Fruit fly (Drosophila melanogaster) whole organism, embryonic: Measurements from ENCODE around the gene CG42759.

Experiments
- Antp ChIP-seq: fragments of 200-800 bp; sonication (Bioruptor generic); optimal IDR thresholded peaks from 3 replicates; lab custom pipeline; 2016; ENCODE audit warnings: missing biosample characterization, missing genetic modification characterization
- Asciz ChIP-seq: fragments of 200-800 bp; sonication (Bioruptor generic); optimal IDR thresholded peaks from 2 replicates; lab custom pipeline; 2017; ENCODE audit warnings: missing biosample characterization, mild to moderate bottlenecking, missing genetic modification characterization, missing genetic modification reagents
- BtbVII ChIP-seq: fragments of 200-800 bp; sonication (Bioruptor generic); optimal IDR thresholded peaks from 3 replicates; lab custom pipeline; 2017; ENCODE audit warnings: missing biosample characterization, mild to moderate bottlenecking, missing genetic modification characterization
- Bteb2 ChIP-seq: fragments of 200-800 bp; sonication (Bioruptor generic); optimal IDR thresholded peaks from 2 replicates; lab custom pipeline; 2016; ENCODE audit warnings: missing biosample characterization, missing genetic modification characterization
- C15 ChIP-seq: fragments of 200-800 bp; sonication (Bioruptor generic); IDR thresholded peaks from 3 replicates; pipeline ENCODE4 v1.3.6; 2022; ENCODE audit warnings: missing biosample characterization, missing genetic modification characterization
- CG12744 ChIP-seq: fragments of 200-800 bp; sonication (Bioruptor generic); optimal IDR thresholded peaks from 2 replicates; lab custom pipeline; 2016; ENCODE audit warnings: missing biosample characterization, missing genetic modification characterization
- CG18262 ChIP-seq: fragments of 200-800 bp; optimal IDR thresholded peaks from 3 replicates; lab custom pipeline; 2019; ENCODE audit warnings: missing biosample characterization, mild to moderate bottlenecking, missing genetic modification characterization, moderate library complexity
- CG18599 ChIP-seq: fragments of 200-800 bp; sonication (Bioruptor generic); optimal IDR thresholded peaks from 3 replicates; lab custom pipeline; 2017; ENCODE audit warnings: missing biosample characterization, missing genetic modification characterization, mild to moderate bottlenecking, moderate library complexity, missing genetic modification reagents
- CG18764 ChIP-seq: fragments of 200-800 bp; sonication (Bioruptor generic); optimal IDR thresholded peaks from 3 replicates; lab custom pipeline; 2016; ENCODE audit warnings: missing biosample characterization, missing genetic modification characterization
- CG2712 ChIP-seq: fragments of 200-800 bp; optimal IDR thresholded peaks from 3 replicates; lab custom pipeline; 2019; ENCODE audit warnings: missing biosample characterization, mild to moderate bottlenecking, missing genetic modification characterization, moderate library complexity
- CG31441 ChIP-seq: fragments of 200-800 bp; sonication (Bioruptor generic); IDR thresholded peaks from 2 replicates; pipeline ENCODE4 v1.3.6; 2022; ENCODE audit warnings: missing biosample characterization, missing genetic modification characterization
- CG3281 ChIP-seq: fragments of 200-800 bp; sonication (Bioruptor generic); optimal IDR thresholded peaks from 3 replicates; lab custom pipeline; 2017; ENCODE audit warnings: missing biosample characterization, mild to moderate bottlenecking, missing genetic modification characterization
- CG34376 ChIP-seq: fragments of 200-800 bp; sonication (Bioruptor generic); optimal IDR thresholded peaks from 2 replicates; lab custom pipeline; 2018; ENCODE audit warnings: missing biosample characterization, mild to moderate bottlenecking, missing genetic modification characterization
- CG4617 ChIP-seq: fragments of 200-800 bp; sonication (Bioruptor generic); optimal IDR thresholded peaks from 3 replicates; lab custom pipeline; 2016; ENCODE audit warnings: missing biosample characterization, missing genetic modification characterization, borderline replicate concordance
- CG5180 ChIP-seq: fragments of 200-800 bp; sonication (Bioruptor generic); optimal IDR thresholded peaks from 3 replicates; lab custom pipeline; 2017; ENCODE audit warnings: missing biosample characterization, missing genetic modification characterization, mild to moderate bottlenecking, moderate library complexity, missing genetic modification reagents
- CG6689 ChIP-seq: fragments of 200-800 bp; sonication (Bioruptor generic); IDR thresholded peaks from 2 replicates; pipeline ENCODE4 v1.3.6; 2022; ENCODE audit warnings: missing biosample characterization, missing genetic modification characterization
- CG6813 ChIP-seq: fragments of 200-800 bp; sonication (Bioruptor generic); optimal IDR thresholded peaks from 2 replicates; lab custom pipeline; 2017; ENCODE audit warnings: missing biosample characterization, missing genetic modification characterization, mild to moderate bottlenecking, moderate library complexity, missing genetic modification reagents
- CG7928 ChIP-seq: fragments of 200-800 bp; sonication (Bioruptor generic); optimal IDR thresholded peaks from 2 replicates; lab custom pipeline; 2017; ENCODE audit warnings: missing biosample characterization, mild to moderate bottlenecking, missing genetic modification characterization
- Dbx ChIP-seq: fragments of 200-800 bp; sonication (Bioruptor generic); IDR thresholded peaks from 3 replicates; pipeline ENCODE4 v1.3.6; 2022; ENCODE audit warnings: missing biosample characterization, missing genetic modification characterization
- Dref ChIP-seq: fragments of 200-800 bp; sonication (Bioruptor generic); IDR thresholded peaks from 2 replicates; pipeline ENCODE4 v1.3.6; 2022; ENCODE audit warnings: missing biosample characterization, missing genetic modification characterization
- Elba2 ChIP-seq: fragments of 200-800 bp; sonication (Bioruptor generic); optimal IDR thresholded peaks from 3 replicates; lab custom pipeline; 2016; ENCODE audit warnings: missing biosample characterization, missing genetic modification characterization
- Gug ChIP-seq: fragments of 200-800 bp; sonication (Bioruptor generic); IDR thresholded peaks from 4 replicates; pipeline ENCODE4 v1.3.6; 2022; ENCODE audit warnings: missing biosample characterization, missing genetic modification characterization
- HHEX ChIP-seq: fragments of 200-800 bp; sonication (Bioruptor generic); optimal IDR thresholded peaks from 3 replicates; lab custom pipeline; 2017; ENCODE audit warnings: missing biosample characterization, mild to moderate bottlenecking, missing genetic modification characterization, missing genetic modification reagents
- HLH4C ChIP-seq: fragments of 200-800 bp; sonication (Bioruptor generic); IDR thresholded peaks from 3 replicates; pipeline ENCODE4 v1.3.6; 2022; ENCODE audit warnings: missing biosample characterization, missing genetic modification characterization; ENCODE audit not compliant: partially characterized antibody
- Hr3 ChIP-seq: fragments of 200-800 bp; sonication (Bioruptor generic); optimal IDR thresholded peaks from 3 replicates; lab custom pipeline; 2016; ENCODE audit warnings: missing biosample characterization, missing genetic modification characterization
- Lpt ChIP-seq: fragments of >200 bp; optimal IDR thresholded peaks from 2 replicates; lab custom pipeline; 2018; ENCODE audit warnings: missing biosample characterization, missing genetic modification characterization
- Med ChIP-seq: fragments of 200-800 bp; sonication (Bioruptor generic); peaks from one replicate; lab custom pipeline; 2016; ENCODE audit warnings: missing biosample characterization, missing genetic modification characterization, mild to moderate bottlenecking, inconsistent platforms, moderate library complexity
- Pdp1 ChIP-seq, 2 experiments: fragments of 200-800 bp; sonication (Bioruptor generic); optimal IDR thresholded peaks; 3 replicates each; lab custom pipeline; 2016; ENCODE audit warnings: missing biosample characterization in 2 of 2, missing genetic modification characterization in 2 of 2, mild to moderate bottlenecking in 1 of 2, moderate library complexity in 1 of 2
- Ssrp ChIP-seq: fragments of 200-800 bp; sonication (Bioruptor generic); optimal IDR thresholded peaks from 2 replicates; lab custom pipeline; 2018; ENCODE audit warnings: missing biosample characterization, mild to moderate bottlenecking, missing genetic modification characterization, moderate library complexity
- ac ChIP-seq: fragments of 200-800 bp; sonication (Bioruptor generic); optimal IDR thresholded peaks from 3 replicates; lab custom pipeline; 2017; ENCODE audit warnings: missing biosample characterization, mild to moderate bottlenecking, missing genetic modification characterization
- al ChIP-seq: fragments of 200-800 bp; sonication (Bioruptor generic); IDR thresholded peaks from 2 replicates; pipeline ENCODE4 v1.3.6; 2022; ENCODE audit warnings: missing biosample characterization, missing genetic modification characterization
- ci ChIP-seq: fragments of 200-800 bp; sonication (Bioruptor generic); IDR thresholded peaks from 3 replicates; pipeline ENCODE4 v1.3.6; 2022; ENCODE audit warnings: missing biosample characterization, missing genetic modification characterization
- corto ChIP-seq: fragments of 200-800 bp; sonication (Bioruptor generic); optimal IDR thresholded peaks from 2 replicates; lab custom pipeline; 2016; ENCODE audit warnings: missing biosample characterization, mild to moderate bottlenecking, missing genetic modification characterization, moderate library complexity
- cwo ChIP-seq: fragments of 200-800 bp; sonication (Bioruptor generic); optimal IDR thresholded peaks from 3 replicates; lab custom pipeline; 2017; ENCODE audit warnings: missing biosample characterization, missing genetic modification characterization, mild to moderate bottlenecking, moderate library complexity, missing genetic modification reagents
- dm ChIP-seq: fragments of 200-800 bp; sonication (Bioruptor generic); optimal IDR thresholded peaks from 3 replicates; lab custom pipeline; 2016; ENCODE audit warnings: missing biosample characterization, missing genetic modification characterization
- lab ChIP-seq: fragments of 200-800 bp; sonication (Bioruptor generic); optimal IDR thresholded peaks from 3 replicates; lab custom pipeline; 2017; ENCODE audit warnings: missing biosample characterization, missing genetic modification characterization, mild to moderate bottlenecking, moderate library complexity, missing genetic modification reagents
- lmd ChIP-seq: fragments of 200-800 bp; sonication (Bioruptor generic); IDR thresholded peaks from 2 replicates; pipeline ENCODE4 v1.3.6; 2022; ENCODE audit warnings: missing biosample characterization, missing genetic modification characterization
- oc ChIP-seq: fragments of 200-800 bp; sonication (Bioruptor generic); optimal IDR thresholded peaks from 2 replicates; lab custom pipeline; 2018; ENCODE audit warnings: missing biosample characterization, mild to moderate bottlenecking, missing genetic modification characterization, moderate library complexity
- pfk ChIP-seq: fragments of 200-800 bp; sonication (Bioruptor generic); optimal IDR thresholded peaks from 2 replicates; lab custom pipeline; 2018; ENCODE audit warnings: missing biosample characterization, mild to moderate bottlenecking, missing genetic modification characterization, moderate library complexity
- psq ChIP-seq: fragments of 200-800 bp; sonication (Bioruptor generic); optimal IDR thresholded peaks from 2 replicates; lab custom pipeline; 2017; ENCODE audit warnings: missing biosample characterization, missing genetic modification characterization
- pzg ChIP-seq: fragments of 200-800 bp; sonication (Bioruptor generic); optimal IDR thresholded peaks from 3 replicates; lab custom pipeline; 2018; ENCODE audit warnings: missing biosample characterization, mild to moderate bottlenecking, missing genetic modification characterization, moderate library complexity
- rib ChIP-seq: fragments of 200-800 bp; sonication (Bioruptor generic); IDR thresholded peaks from 2 replicates; pipeline ENCODE4 v1.3.6; 2022; ENCODE audit warnings: missing biosample characterization, missing genetic modification characterization
- slp2 ChIP-seq: fragments of 200-800 bp; sonication (Bioruptor generic); optimal IDR thresholded peaks from 2 replicates; lab custom pipeline; 2016; ENCODE audit warnings: missing biosample characterization, missing genetic modification characterization
- sna ChIP-seq: fragments of 200-800 bp; sonication (Bioruptor generic); IDR thresholded peaks from 2 replicates; pipeline ENCODE4 v1.3.6; 2022; ENCODE audit warnings: missing biosample characterization, missing genetic modification characterization; ENCODE audit not compliant: partially characterized antibody
- trh ChIP-seq: fragments of 200-800 bp; sonication (Bioruptor generic); optimal IDR thresholded peaks from 2 replicates; lab custom pipeline; 2016; ENCODE audit warnings: missing biosample characterization, missing genetic modification characterization
- vfl ChIP-seq: fragments of 200-800 bp; sonication (Bioruptor generic); optimal IDR thresholded peaks from 2 replicates; lab custom pipeline; 2016; ENCODE audit warnings: missing biosample characterization, missing genetic modification characterization
- wek ChIP-seq: fragments of 200-800 bp; sonication (Bioruptor generic); optimal IDR thresholded peaks from 3 replicates; lab custom pipeline; 2018; ENCODE audit warnings: missing biosample characterization, mild to moderate bottlenecking, missing genetic modification characterization, moderate library complexity

The CG42759 gene

DNA sequence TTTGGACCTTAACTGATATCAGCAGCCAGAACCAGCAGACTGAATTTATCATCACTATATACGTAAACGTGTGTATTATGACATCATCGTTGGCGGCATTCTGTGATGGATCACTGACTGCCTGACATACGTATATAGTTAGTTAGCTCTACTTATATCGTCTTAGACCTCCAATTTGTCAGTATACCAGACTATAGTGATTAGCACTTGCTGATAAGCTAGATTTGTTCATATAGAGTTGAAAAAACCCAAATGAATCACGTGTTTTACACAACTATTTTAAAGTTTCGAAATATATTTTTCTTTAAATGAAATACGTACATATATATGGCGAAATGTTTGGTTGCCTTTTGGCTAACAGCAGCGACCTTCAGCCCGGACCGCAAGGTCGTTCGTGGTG lies 47.1 kb upstream of the CG42759 start:
- TF ChIP-seq CG3281 (GFP tag; lab: Kevin White, UChicago) (peak; percentile 0), Gug (GFP tag; lab: Robert Waterston, UW) (no peak), HHEX (GFP tag; lab: Kevin White, UChicago) (no peak), CG34376 (GFP tag; lab: Kevin White, UChicago) (peak; percentile 24), lab (GFP tag; lab: Kevin White, UChicago) (peak; percentile 14), ci (GFP tag; lab: Robert Waterston, UW) (0 out of 3 replicates have a peak, but pooled peaks have one; percentile 24), Pdp1 (GFP tag; optimal IDR thresholded peaks at IDR 0.05; lab: Kevin White, UChicago) (peak in 1 of 2 experiments; percentile 19), cwo (peak; percentile 54)

DNA sequence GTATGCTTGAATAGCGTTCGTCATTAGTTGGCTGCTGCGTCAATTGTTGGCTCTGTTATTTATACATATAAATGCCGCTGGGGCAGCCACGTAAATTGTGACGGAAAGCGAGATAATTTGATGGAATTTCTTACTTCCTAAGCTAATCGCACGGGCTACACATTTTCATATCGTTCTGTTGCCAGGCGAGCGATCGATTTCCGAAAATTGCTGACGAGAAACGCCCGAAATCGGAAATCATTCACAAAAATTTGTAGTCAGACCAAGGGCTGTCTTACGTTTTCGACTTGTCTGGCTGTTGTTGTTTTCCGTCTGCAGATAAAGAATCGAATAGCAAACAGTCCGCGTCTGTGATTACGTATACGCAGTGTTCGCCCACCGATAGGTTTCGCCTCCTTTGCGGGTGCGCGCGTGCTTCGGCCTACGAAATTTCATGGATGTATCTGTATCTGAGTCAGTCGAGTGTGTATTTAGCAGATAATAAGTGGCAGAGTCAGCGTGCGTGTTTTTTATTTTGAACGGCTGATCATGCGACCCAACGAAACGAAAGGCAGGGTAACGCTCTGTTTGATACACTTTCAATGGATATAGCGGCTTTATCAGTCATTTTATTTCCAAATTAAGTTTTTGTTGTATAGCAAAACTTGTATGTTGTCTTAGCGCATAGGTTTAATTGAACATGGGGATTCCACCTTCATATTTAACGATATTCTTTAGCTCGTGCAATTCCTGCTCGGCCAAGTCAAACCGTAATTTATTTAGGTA lies 45.2 kb upstream of the CG42759 start:
- TF ChIP-seq al (GFP tag; lab: Robert Waterston, UW) (peak; percentile 47), oc (tag; lab: Kevin White, UChicago) (peak; percentile 58), slp2 (peak; percentile 49), lmd (GFP tag; lab: Robert Waterston, UW) (peak; percentile 68), CG12744 (GFP tag; lab: Kevin White, UChicago) (no peak), dm (GFP tag; lab: Kevin White, UChicago) (peak; percentile 2), BtbVII (peak; percentile 80), corto (no peak), CG2712 (peak; percentile 67), HLH4C (GFP tag; lab: Robert Waterston, UW) (no peak), C15 (GFP tag; lab: Robert Waterston, UW) (no peak), CG5180 (GFP tag; lab: Kevin White, UChicago) (peak; percentile 27), Lpt (GFP tag; lab: Kevin White, UChicago) (no peak), Dbx (GFP tag; lab: Robert Waterston, UW) (peak; percentile 70; the same call in 2 of the 3 replicates), CG31441 (peak; percentile 68), wek (GFP tag; lab: Kevin White, UChicago) (peak; percentile 39), CG18262 (tag; lab: Kevin White, UChicago) (peak; percentile 59), ac (GFP tag; lab: Kevin White, UChicago) (no peak), CG6689 (GFP tag; lab: Robert Waterston, UW) (peak; percentile 71), Ssrp (tag; lab: Kevin White, UChicago) (peak; percentile 48), Bteb2 (peak; percentile 37), vfl (GFP tag; lab: Kevin White, UChicago) (peak; percentile 53), Asciz (GFP tag; lab: Kevin White, UChicago) (peak; percentile 55), trh (peak; percentile 34), CG7928 (peak; percentile 33), Hr3 (peak; percentile 52), psq (GFP tag; lab: Kevin White, UChicago) (no peak), Dref (GFP tag; lab: Robert Waterston, UW) (no peak), Antp (peak; percentile 77), pzg (no peak), CG18599 (GFP tag; lab: Kevin White, UChicago) (peak; percentile 87), rib (GFP tag; lab: Robert Waterston, UW) (peak; percentile 44; the same call in 1 of the 2 replicates), sna (no peak), Elba2 (GFP tag; lab: Kevin White, UChicago) (no peak), CG6813 (GFP tag; lab: Kevin White, UChicago) (peak; percentile 64), CG18764 (GFP tag; lab: Kevin White, UChicago) (peak; percentile 37), Med (GFP tag; lab: Kevin White, UChicago) (peak; percentile 95), pfk (peak; percentile 17), CG4617 (peak; percentile 10)
